Fruit fly (Drosophila melanogaster) whole organism, embryonic: ENCODE data around the gene UBL3.
A peak's percentile ranks its signal among the peaks of the same experiment; 100 is the strongest.

ENCODE experiments used
- Atf3 ChIP-seq: fragments of 200-800 bp; sonication (Bioruptor generic); optimal IDR thresholded peaks from 3 replicates; lab custom pipeline; 2016; ENCODE audit warnings: missing biosample characterization, missing genetic modification characterization
- Bgb ChIP-seq: fragments of 200-800 bp; sonication (Bioruptor generic); IDR thresholded peaks from 2 replicates; pipeline ENCODE4 v1.3.6; 2022; ENCODE audit warnings: missing biosample characterization, missing genetic modification characterization; ENCODE audit not compliant: partially characterized antibody
- CG12155 ChIP-seq: fragments of 200-800 bp; sonication (Bioruptor generic); optimal IDR thresholded peaks from 3 replicates; lab custom pipeline; 2016; ENCODE audit warnings: missing biosample characterization, missing genetic modification characterization
- CG12744 ChIP-seq: fragments of 200-800 bp; sonication (Bioruptor generic); optimal IDR thresholded peaks from 2 replicates; lab custom pipeline; 2016; ENCODE audit warnings: missing biosample characterization, missing genetic modification characterization
- CG14860 ChIP-seq: fragments of 200-800 bp; sonication (Bioruptor generic); IDR thresholded peaks from 3 replicates; pipeline ENCODE4 v1.3.6; 2022; ENCODE audit warnings: missing biosample characterization, missing genetic modification characterization; ENCODE audit not compliant: partially characterized antibody
- CG15479 ChIP-seq: fragments of 200-800 bp; sonication (Bioruptor generic); optimal IDR thresholded peaks from 3 replicates; lab custom pipeline; 2019; ENCODE audit warnings: missing biosample characterization, mild to moderate bottlenecking, missing genetic modification characterization, moderate library complexity
- CG16813 ChIP-seq: fragments of 200-800 bp; sonication (Bioruptor generic); IDR thresholded peaks from 3 replicates; pipeline ENCODE4 v1.3.6; 2022; ENCODE audit warnings: missing biosample characterization, missing genetic modification characterization; ENCODE audit not compliant: partially characterized antibody
- CG17385 ChIP-seq: fragments of 200-800 bp; sonication (Bioruptor generic); optimal IDR thresholded peaks from 3 replicates; lab custom pipeline; 2018; ENCODE audit warnings: missing biosample characterization, mild to moderate bottlenecking, missing genetic modification characterization
- CG2202 ChIP-seq: fragments of 200-800 bp; sonication (Bioruptor generic); optimal IDR thresholded peaks from 2 replicates; lab custom pipeline; 2018; ENCODE audit warnings: missing biosample characterization, mild to moderate bottlenecking, missing genetic modification characterization
- CG2678 ChIP-seq: fragments of 200-800 bp; sonication (Bioruptor generic); optimal IDR thresholded peaks from 3 replicates; lab custom pipeline; 2019; ENCODE audit warnings: missing biosample characterization, mild to moderate bottlenecking, missing genetic modification characterization, moderate library complexity
- CG7357 ChIP-seq: fragments of 200-800 bp; sonication (Bioruptor generic); IDR thresholded peaks from 3 replicates; pipeline ENCODE4 v1.3.6; 2022; ENCODE audit warnings: missing biosample characterization, missing genetic modification characterization
- CG7745 ChIP-seq: fragments of 200-800 bp; sonication (Bioruptor generic); optimal IDR thresholded peaks from 2 replicates; lab custom pipeline; 2018; ENCODE audit warnings: missing biosample characterization, mild to moderate bottlenecking, missing genetic modification characterization, moderate library complexity
- CG8359 ChIP-seq: fragments of 200-800 bp; sonication (Bioruptor generic); optimal IDR thresholded peaks from 2 replicates; lab custom pipeline; 2017; ENCODE audit warnings: missing biosample characterization, mild to moderate bottlenecking, missing genetic modification characterization, borderline replicate concordance
- CG9932 ChIP-seq: fragments of 200-800 bp; sonication (Bioruptor generic); IDR thresholded peaks from 2 replicates; pipeline ENCODE4 v1.3.6; 2022; ENCODE audit warnings: missing biosample characterization, missing genetic modification characterization
- Camta ChIP-seq: fragments of 200-800 bp; sonication (Bioruptor generic); optimal IDR thresholded peaks from 2 replicates; lab custom pipeline; 2016; ENCODE audit warnings: missing biosample characterization, missing genetic modification characterization
- Dll ChIP-seq: fragments of 200-800 bp; sonication (Bioruptor generic); IDR thresholded peaks from 4 replicates; pipeline ENCODE4 v1.3.6; 2022; ENCODE audit warnings: missing biosample characterization, missing genetic modification characterization; ENCODE audit not compliant: partially characterized antibody
- H2.0 ChIP-seq: fragments of 200-800 bp; sonication (Bioruptor generic); IDR thresholded peaks from 2 replicates; pipeline ENCODE4 v1.3.6; 2022; ENCODE audit warnings: missing biosample characterization, missing genetic modification characterization
- HHEX ChIP-seq: fragments of 200-800 bp; sonication (Bioruptor generic); optimal IDR thresholded peaks from 3 replicates; lab custom pipeline; 2017; ENCODE audit warnings: missing biosample characterization, mild to moderate bottlenecking, missing genetic modification characterization, missing genetic modification reagents
- HLH4C ChIP-seq: fragments of 200-800 bp; sonication (Bioruptor generic); IDR thresholded peaks from 3 replicates; pipeline ENCODE4 v1.3.6; 2022; ENCODE audit warnings: missing biosample characterization, missing genetic modification characterization; ENCODE audit not compliant: partially characterized antibody
- Hr78 ChIP-seq, 2 experiments: fragments of 200-800 bp in 1 of 2; fragments of >200 bp in 1 of 2; sonication (Bioruptor generic) in 1 of 2; optimal IDR thresholded peaks; 2 replicates each; lab custom pipeline; 2017 to 2019; ENCODE audit warnings: missing biosample characterization in 2 of 2, missing genetic modification characterization in 2 of 2, mild to moderate bottlenecking in 1 of 2, moderate library complexity in 1 of 2
- Mes4 ChIP-seq: fragments of 200-800 bp; sonication (Bioruptor generic); optimal IDR thresholded peaks from 2 replicates; lab custom pipeline; 2016; ENCODE audit warnings: missing biosample characterization, missing genetic modification characterization
- NFAT ChIP-seq: fragments of 200-800 bp; sonication (Bioruptor generic); IDR thresholded peaks from 2 replicates; pipeline ENCODE4 v1.3.6; 2022; ENCODE audit warnings: missing biosample characterization, missing genetic modification characterization
- Neu2 ChIP-seq: fragments of 200-800 bp; sonication (Bioruptor generic); optimal IDR thresholded peaks from 3 replicates; lab custom pipeline; 2016; ENCODE audit warnings: missing biosample characterization, missing genetic modification characterization, borderline replicate concordance
- Usf ChIP-seq: fragments of 200-800 bp; sonication (Bioruptor generic); optimal IDR thresholded peaks from 2 replicates; lab custom pipeline; 2017; ENCODE audit warnings: missing genotype, missing biosample characterization, missing genetic modification characterization
- Xrp1 ChIP-seq: fragments of 200-800 bp; sonication (Bioruptor generic); IDR thresholded peaks from 2 replicates; pipeline ENCODE4 v1.3.6; 2022; ENCODE audit warnings: missing biosample characterization, missing genetic modification characterization
- abd-A ChIP-seq: fragments of 200-800 bp; sonication (Bioruptor generic); optimal IDR thresholded peaks from 3 replicates; lab custom pipeline; 2019; ENCODE audit warnings: missing biosample characterization, mild to moderate bottlenecking, missing genetic modification characterization, moderate library complexity
- ac ChIP-seq: fragments of 200-800 bp; sonication (Bioruptor generic); optimal IDR thresholded peaks from 3 replicates; lab custom pipeline; 2017; ENCODE audit warnings: missing biosample characterization, mild to moderate bottlenecking, missing genetic modification characterization
- amos ChIP-seq: fragments of 200-800 bp; sonication (Bioruptor generic); IDR thresholded peaks from 2 replicates; pipeline ENCODE4 v1.3.6; 2022; ENCODE audit warnings: missing biosample characterization, missing genetic modification characterization; ENCODE audit not compliant: partially characterized antibody
- chif ChIP-seq, 2 experiments: fragments of 200-800 bp; sonication (Bioruptor generic); optimal IDR thresholded peaks; 3 replicates each; lab custom pipeline; 2016; ENCODE audit warnings: missing biosample characterization in 2 of 2, missing genetic modification characterization in 2 of 2
- ci ChIP-seq: fragments of 200-800 bp; sonication (Bioruptor generic); IDR thresholded peaks from 3 replicates; pipeline ENCODE4 v1.3.6; 2022; ENCODE audit warnings: missing biosample characterization, missing genetic modification characterization
- cwo ChIP-seq: fragments of 200-800 bp; sonication (Bioruptor generic); optimal IDR thresholded peaks from 3 replicates; lab custom pipeline; 2017; ENCODE audit warnings: missing biosample characterization, missing genetic modification characterization, mild to moderate bottlenecking, moderate library complexity, missing genetic modification reagents
- eyg ChIP-seq: fragments of 200-800 bp; sonication (Bioruptor generic); optimal IDR thresholded peaks from 3 replicates; lab custom pipeline; 2016; ENCODE audit warnings: missing biosample characterization, missing genetic modification characterization
- fd102C ChIP-seq: fragments of 200-800 bp; sonication (Bioruptor generic); optimal IDR thresholded peaks from 2 replicates; lab custom pipeline; 2018; ENCODE audit warnings: missing biosample characterization, mild to moderate bottlenecking, missing genetic modification characterization, moderate library complexity
- ftz-f1 ChIP-seq: fragments of 200-800 bp; sonication (Bioruptor generic); optimal IDR thresholded peaks from 2 replicates; lab custom pipeline; 2016; ENCODE audit warnings: missing biosample characterization, missing genetic modification characterization
- gfzf ChIP-seq: fragments of 200-800 bp; sonication (Bioruptor generic); optimal IDR thresholded peaks from 2 replicates; lab custom pipeline; 2016; ENCODE audit warnings: missing biosample characterization, mild to moderate bottlenecking, missing genetic modification characterization, moderate library complexity
- ham ChIP-seq: fragments of 200-800 bp; sonication (Bioruptor generic); IDR thresholded peaks from 2 replicates; pipeline ENCODE4 v1.3.6; 2022; ENCODE audit warnings: missing biosample characterization, missing genetic modification characterization
- knrl ChIP-seq: fragments of 200-800 bp; sonication (Bioruptor generic); IDR thresholded peaks from 3 replicates; pipeline ENCODE4 v1.3.6; 2022; ENCODE audit warnings: missing biosample characterization, missing genetic modification characterization; ENCODE audit not compliant: partially characterized antibody
- lilli ChIP-seq: fragments of 200-800 bp; sonication (Bioruptor generic); optimal IDR thresholded peaks from 3 replicates; lab custom pipeline; 2016; ENCODE audit warnings: missing biosample characterization, missing genetic modification characterization
- pita ChIP-seq: fragments of 200-800 bp; sonication (Bioruptor generic); optimal IDR thresholded peaks from 2 replicates; lab custom pipeline; 2017; ENCODE audit warnings: missing biosample characterization, mild to moderate bottlenecking, missing genetic modification characterization
- salm ChIP-seq: fragments of 200-800 bp; sonication (Bioruptor generic); optimal IDR thresholded peaks from 2 replicates; lab custom pipeline; 2018; ENCODE audit warnings: missing biosample characterization, mild to moderate bottlenecking, missing genetic modification characterization
- sd ChIP-seq: fragments of 200-800 bp; sonication (Bioruptor generic); optimal IDR thresholded peaks from 3 replicates; lab custom pipeline; 2018; ENCODE audit warnings: missing biosample characterization, mild to moderate bottlenecking, missing genetic modification characterization, moderate library complexity
- slbo ChIP-seq: fragments of 200-800 bp; sonication (Bioruptor generic); IDR thresholded peaks from 2 replicates; pipeline ENCODE4 v1.3.6; 2022; ENCODE audit warnings: missing biosample characterization, missing genetic modification characterization
- slou ChIP-seq: fragments of 200-800 bp; sonication (Bioruptor generic); optimal IDR thresholded peaks from 3 replicates; lab custom pipeline; 2016; ENCODE audit warnings: missing biosample characterization, missing genetic modification characterization
- so ChIP-seq: fragments of 200-800 bp; sonication (Bioruptor generic); IDR thresholded peaks from 3 replicates; pipeline ENCODE4 v1.3.6; 2022; ENCODE audit warnings: missing biosample characterization, missing genetic modification characterization
- sr ChIP-seq: fragments of 200-800 bp; sonication (Bioruptor generic); IDR thresholded peaks from 3 replicates; pipeline ENCODE4 v1.3.6; 2022; ENCODE audit warnings: missing biosample characterization, missing genetic modification characterization
- tap ChIP-seq: fragments of 200-800 bp; optimal IDR thresholded peaks from 3 replicates; lab custom pipeline; 2019; ENCODE audit warnings: missing biosample characterization, mild to moderate bottlenecking, missing genetic modification characterization, moderate library complexity
- tna ChIP-seq: fragments of 200-800 bp; sonication (Bioruptor generic); IDR thresholded peaks from 2 replicates; pipeline ENCODE4 v1.3.6; 2022; ENCODE audit warnings: missing biosample characterization, missing genetic modification characterization; ENCODE audit not compliant: partially characterized antibody
- trem ChIP-seq: fragments of 200-800 bp; optimal IDR thresholded peaks from 3 replicates; lab custom pipeline; 2019; ENCODE audit warnings: missing biosample characterization, mild to moderate bottlenecking, missing genetic modification characterization, moderate library complexity
- vnd ChIP-seq: fragments of 200-800 bp; sonication (Bioruptor generic); IDR thresholded peaks from 3 replicates; pipeline ENCODE4 v1.3.6; 2022; ENCODE audit warnings: missing biosample characterization, missing genetic modification characterization; ENCODE audit not compliant: partially characterized antibody

Gene UBL3

DNA sequence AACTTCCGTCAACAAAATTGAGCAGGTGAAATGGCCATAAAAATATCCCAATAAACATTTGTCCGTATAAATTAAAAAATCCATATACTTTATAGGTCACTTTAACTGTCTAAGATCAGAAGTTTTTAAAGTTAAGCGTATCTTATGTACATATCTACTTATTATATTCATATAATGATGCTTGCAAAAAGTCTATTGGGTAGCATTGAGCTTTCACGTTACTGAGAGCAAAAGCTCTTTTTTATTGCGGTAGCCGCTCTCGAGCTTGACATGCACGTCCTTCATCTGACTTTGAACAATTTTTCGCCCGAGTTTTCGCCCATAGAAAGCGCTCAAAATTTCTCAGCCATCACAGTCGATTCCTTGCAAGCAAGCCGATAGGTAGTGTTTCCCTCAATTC, 14.9 kb upstream of the UBL3 start, which contains the start of gene Gapdh2:
Gapdh2 (plus strand) TSS at position 283 of the 400 bp plus-strand sequence.
- TF ChIP-seq slou (GFP tag; lab: Kevin White, UChicago) = peak; percentile 96
- peak; percentile 99 for TF ChIP-seq H2.0 (GFP tag; lab: Robert Waterston, UW)
- peak; percentile 99 for TF ChIP-seq sd (tag; lab: Kevin White, UChicago)
- peak; percentile 100 for TF ChIP-seq tap (tag; lab: Kevin White, UChicago)
- TF ChIP-seq CG14860 = no peak
- peak; percentile 87 for TF ChIP-seq ac (GFP tag; lab: Kevin White, UChicago)
- TF ChIP-seq ci (GFP tag; lab: Robert Waterston, UW) = peak; percentile 100
- peak in 1 of 2 experiments; percentile 97 for TF ChIP-seq Hr78 (GFP tag; optimal IDR thresholded peaks at IDR 0.05; lab: Kevin White, UChicago)
- peak; percentile 81 for TF ChIP-seq Neu2 (GFP tag; lab: Kevin White, UChicago)
- TF ChIP-seq ftz-f1 (GFP tag; lab: Kevin White, UChicago) = peak; percentile 86
- TF ChIP-seq gfzf = peak; percentile 22
- peak; percentile 100 for TF ChIP-seq salm (tag; lab: Kevin White, UChicago)
- peak; percentile 94 for TF ChIP-seq CG7357 (GFP tag; lab: Robert Waterston, UW)
- peak; percentile 98 for TF ChIP-seq NFAT (GFP tag; lab: Robert Waterston, UW)
- TF ChIP-seq Usf (GFP tag; lab: Kevin White, UChicago) = peak; percentile 85
- TF ChIP-seq Camta (GFP tag; lab: Kevin White, UChicago) = peak; percentile 98
- no peak for TF ChIP-seq vnd (GFP tag; lab: Robert Waterston, UW)
- no peak for TF ChIP-seq tna (GFP tag; lab: Robert Waterston, UW)
- TF ChIP-seq eyg (GFP tag; lab: Kevin White, UChicago) = peak; percentile 97
- peak; percentile 97 for TF ChIP-seq CG12155 (GFP tag; lab: Kevin White, UChicago)
- TF ChIP-seq Bgb = 0 out of 2 replicates have a peak, but pooled peaks have one; percentile 9
- peak; percentile 99 for TF ChIP-seq CG9932 (GFP tag; lab: Robert Waterston, UW)
- peak; percentile 99 for TF ChIP-seq lilli (GFP tag; lab: Kevin White, UChicago)
- TF ChIP-seq fd102C = peak; percentile 64
- TF ChIP-seq so (GFP tag; lab: Robert Waterston, UW) = peak; percentile 100
- no peak; the same call in 1 of the 2 replicates for TF ChIP-seq amos (GFP tag; lab: Robert Waterston, UW)
- TF ChIP-seq Xrp1 (GFP tag; lab: Robert Waterston, UW) = peak; percentile 99
- TF ChIP-seq Mes4 (GFP tag; lab: Kevin White, UChicago) = peak; percentile 94
- peak; percentile 93 for TF ChIP-seq CG8359 (GFP tag; lab: Kevin White, UChicago)
- peak; percentile 97; the same call in 1 of the 2 replicates for TF ChIP-seq ham (GFP tag; lab: Robert Waterston, UW)
- TF ChIP-seq abd-A (tag; lab: Kevin White, UChicago) = peak; percentile 100
- TF ChIP-seq Atf3 = peak; percentile 91
- peak; percentile 99 for TF ChIP-seq cwo
- peak; percentile 97 for TF ChIP-seq CG2202 (tag; lab: Kevin White, UChicago)
- TF ChIP-seq CG7745 (tag; lab: Kevin White, UChicago) = peak; percentile 82
- peak; percentile 100 for TF ChIP-seq HHEX (GFP tag; lab: Kevin White, UChicago)
- TF ChIP-seq pita (GFP tag; lab: Kevin White, UChicago) = no peak
- TF ChIP-seq CG2678 (tag; lab: Kevin White, UChicago) = peak; percentile 100
- TF ChIP-seq CG15479 (GFP tag; lab: Kevin White, UChicago) = peak; percentile 10
- TF ChIP-seq knrl = no peak
- no peak for TF ChIP-seq Dll
- TF ChIP-seq chif (GFP tag; optimal IDR thresholded peaks at IDR 0.05; lab: Kevin White, UChicago) = peak; percentile 95 to 96
- peak; percentile 100 for TF ChIP-seq CG17385 (GFP tag; lab: Kevin White, UChicago)
- TF ChIP-seq HLH4C (GFP tag; lab: Robert Waterston, UW) = no peak
- no peak for TF ChIP-seq sr (GFP tag; lab: Robert Waterston, UW)
- no peak for TF ChIP-seq CG16813 (GFP tag; lab: Robert Waterston, UW)
- TF ChIP-seq CG12744 = peak; percentile 98
- TF ChIP-seq slbo (GFP tag; lab: Robert Waterston, UW) = peak; percentile 99
- TF ChIP-seq trem = peak; percentile 96
